Worm (Caenorhabditis elegans) whole organism, L3 larva: Measurements from ENCODE around the gene ugt-65.

Source experiments
- ama-1 ChIP-seq: fragments of 150-350 bp; optimal IDR thresholded peaks from 2 replicates; lab custom pipeline; 2018
- ceh-16 ChIP-seq: sonication (generic microtip); optimal IDR thresholded peaks from 2 replicates; lab custom pipeline; 2017; ENCODE audit warnings: missing biosample characterization, missing genetic modification characterization
- ceh-28 ChIP-seq: fragments of 150-350 bp; optimal IDR thresholded peaks from 2 replicates; lab custom pipeline; 2014; ENCODE audit warnings: missing biosample characterization, missing genetic modification reagents, missing genetic modification characterization
- ceh-82 ChIP-seq: fragments of 150-350 bp; optimal IDR thresholded peaks from 2 replicates; lab custom pipeline; 2014; ENCODE audit warnings: missing biosample characterization, missing genetic modification characterization
- ceh-9 ChIP-seq: sonication (generic microtip); optimal IDR thresholded peaks from 2 replicates; lab custom pipeline; 2018; ENCODE audit warnings: missing biosample characterization, missing genetic modification characterization
- daf-12 ChIP-seq: fragments of 150-350 bp; optimal IDR thresholded peaks from 2 replicates; lab custom pipeline; 2014; ENCODE audit warnings: missing biosample characterization, missing genetic modification reagents, missing genetic modification characterization
- egl-27 ChIP-seq: sonication (generic microtip); optimal IDR thresholded peaks from 4 replicates; lab custom pipeline; 2017; ENCODE audit warnings: missing biosample characterization, missing genetic modification reagents, missing genetic modification characterization
- egl-5 ChIP-seq: fragments of 150-350 bp; optimal IDR thresholded peaks from 2 replicates; lab custom pipeline; 2017; ENCODE audit warnings: missing biosample characterization, missing genetic modification reagents, missing genetic modification characterization, inconsistent platforms
- lin-15B ChIP-seq: fragments of 150-350 bp; optimal IDR thresholded peaks from 2 replicates; lab custom pipeline; 2014; ENCODE audit warnings: missing biosample characterization, missing genetic modification characterization
- lin-39 ChIP-seq: fragments of 150-350 bp; optimal IDR thresholded peaks from 2 replicates; lab custom pipeline; 2018; ENCODE audit warnings: missing biosample characterization, missing genetic modification reagents, missing genetic modification characterization
- nhr-76 ChIP-seq: fragments of 150-350 bp; sonication (generic microtip); optimal IDR thresholded peaks from 5 replicates; lab custom pipeline; 2014; ENCODE audit warnings: missing biosample characterization, missing genetic modification characterization
- pha-4 ChIP-seq: fragments of 150-350 bp; optimal IDR thresholded peaks from 2 replicates; lab custom pipeline; 2014; ENCODE audit warnings: missing biosample characterization, missing genetic modification reagents, missing genetic modification characterization
- skn-1 ChIP-seq: fragments of 150-350 bp; optimal IDR thresholded peaks from 2 replicates; lab custom pipeline; 2014; ENCODE audit warnings: missing biosample characterization, missing genetic modification characterization

DNA sequence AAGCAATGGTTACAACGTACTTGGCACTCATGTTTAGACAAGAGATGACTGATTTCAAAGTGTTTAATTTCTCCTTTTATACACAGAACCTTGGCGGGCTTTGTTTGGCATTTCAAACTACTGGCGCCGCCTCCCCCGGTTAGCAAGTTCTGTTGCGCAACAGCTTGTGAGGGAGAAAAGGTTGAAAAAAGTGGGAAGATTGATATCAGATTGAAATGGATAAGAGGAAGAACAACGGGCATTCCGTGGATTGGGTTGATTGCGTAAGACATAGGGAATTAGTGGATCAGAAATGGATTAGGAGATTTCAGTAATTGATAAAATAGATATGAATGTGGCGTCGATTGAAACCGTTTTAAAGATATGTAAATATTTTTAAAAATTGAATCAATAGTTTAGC is 8.0 kb downstream of the ugt-65 start, which contains the start of gene col-130:
- TF ChIP-seq ceh-16 (tag; lab: Kevin White, UChicago) (no peak), lin-15B (tag; lab: Kevin White, UChicago) (no peak), skn-1 (tag; lab: Kevin White, UChicago) (no peak), egl-27 (tag; lab: Kevin White, UChicago) (no peak), ceh-28 (no peak), ceh-82 (tag; lab: Kevin White, UChicago) (no peak), pha-4 (tag; lab: Kevin White, UChicago) (no peak), ama-1 (no peak), egl-5 (no peak), lin-39 (no peak), ceh-9 (tag; lab: Kevin White, UChicago) (no peak), daf-12 (tag; lab: Kevin White, UChicago) (no peak), nhr-76 (no peak)
